Worm (Caenorhabditis elegans): Measurements from ENCODE around the gene oac-23.

Gene oac-23

DNA sequence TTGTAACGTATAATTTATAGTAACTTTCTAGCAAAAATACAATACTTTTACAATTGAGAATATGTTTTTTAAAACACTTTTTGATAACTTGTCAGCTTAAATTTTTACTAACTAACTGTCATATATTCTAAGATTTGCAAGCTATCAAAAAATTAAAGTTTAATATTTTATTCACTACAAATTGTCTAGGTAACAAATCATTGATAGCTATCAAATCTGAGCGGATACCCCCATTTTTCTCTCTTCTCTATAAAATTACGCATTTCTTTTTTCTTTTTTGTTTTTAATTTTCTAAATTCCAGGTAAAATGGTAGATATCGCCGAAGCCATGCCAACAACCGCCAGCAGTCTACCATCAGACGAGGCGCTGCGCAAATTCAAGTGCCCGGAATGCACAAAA is 25.7 kb upstream of the oac-23 start, which contains the start of gene zag-1:
Gene zag-1 (plus strand): TSS at position 301 of the 400 bp plus-strand sequence.
- TF ChIP-seq zip-8 (tag; optimal IDR thresholded peaks at IDR 0.05), result no peak
- peak; percentile 4 for TF ChIP-seq blmp-1 (tag; optimal IDR thresholded peaks at IDR 0.05)

DNA sequence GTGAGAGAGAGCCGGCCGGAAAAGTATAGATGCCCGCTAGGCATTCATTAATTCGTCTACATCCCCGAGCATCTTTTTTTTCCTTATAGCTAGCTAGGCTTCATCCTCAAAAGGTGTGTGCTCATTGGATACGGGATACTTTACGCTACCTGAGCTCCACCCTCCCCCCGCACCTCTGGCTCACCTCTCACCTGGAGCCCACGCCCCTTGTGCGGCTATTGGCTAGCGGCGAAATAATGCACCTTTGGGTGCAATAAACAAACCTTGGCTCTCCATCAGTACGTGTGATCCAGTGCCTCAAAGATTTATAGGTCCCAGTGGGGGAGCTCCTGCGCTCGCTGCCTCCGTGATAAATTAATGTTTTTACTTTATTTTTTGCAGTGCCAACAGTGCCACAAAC is 25.1 kb upstream of the oac-23 start:
- TF ChIP-seq bed-3 (GFP tag; optimal IDR thresholded peaks at IDR 0.05) (no peak), pha-4 (tag; optimal IDR thresholded peaks at IDR 0.05) (no peak), tbx-8 (GFP tag; optimal IDR thresholded peaks at IDR 0.05) (no peak), ces-1 (GFP tag; optimal IDR thresholded peaks at IDR 0.05) (no peak), lsy-2 (tag; optimal IDR thresholded peaks at IDR 0.05) (peak; percentile 45), unc-120 (tag; optimal IDR thresholded peaks at IDR 0.05; ENCODE audit: poor library complexity, severe bottlenecking) (peak; percentile 17)

DNA sequence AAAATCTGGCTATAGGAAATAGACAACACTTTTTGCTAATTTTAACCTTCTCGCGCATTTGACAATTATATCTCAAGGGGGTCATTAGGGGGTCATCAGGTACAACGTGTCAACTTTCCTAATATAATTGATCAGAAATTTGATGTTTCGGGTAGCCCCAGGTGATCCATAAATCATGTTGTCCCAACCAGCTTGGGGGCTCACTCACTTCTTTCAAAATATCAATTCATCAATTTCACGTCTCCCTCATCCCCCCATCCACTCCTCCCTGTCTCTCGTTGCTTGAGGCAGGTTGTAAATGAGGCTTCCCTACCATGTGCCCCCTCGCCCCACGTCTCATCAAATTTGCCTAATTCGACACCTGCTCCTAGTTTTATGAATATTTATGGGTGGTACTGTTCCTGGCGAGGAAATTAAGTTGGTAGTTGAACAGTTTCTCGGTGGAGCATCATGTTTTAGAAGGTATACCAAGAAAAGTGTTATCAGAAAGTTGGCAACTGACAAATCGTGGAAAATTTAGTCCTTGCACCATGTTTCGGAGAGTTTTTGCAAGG is 23.2 kb upstream of the oac-23 start:
- TF ChIP-seq ces-1 (GFP tag; optimal IDR thresholded peaks at IDR 0.05), result peak; percentile 35
- TF ChIP-seq tbx-8 (GFP tag; optimal IDR thresholded peaks at IDR 0.05), result no peak
- TF ChIP-seq drap-1 (GFP tag; optimal IDR thresholded peaks at IDR 0.05), result no peak
- peak; percentile 76 for TF ChIP-seq unc-62 (GFP tag; optimal IDR thresholded peaks at IDR 0.05)
- no peak for TF ChIP-seq ceh-43 (GFP tag; optimal IDR thresholded peaks at IDR 0.05)
- TF ChIP-seq nhr-76 (tag; optimal IDR thresholded peaks at IDR 0.05), result no peak
- no peak for TF ChIP-seq nhr-12 (tag; optimal IDR thresholded peaks at IDR 0.05)
- TF ChIP-seq ham-2 (GFP tag; optimal IDR thresholded peaks at IDR 0.05), result no peak
- TF ChIP-seq flh-1 (GFP tag; optimal IDR thresholded peaks at IDR 0.05), result no peak

DNA sequence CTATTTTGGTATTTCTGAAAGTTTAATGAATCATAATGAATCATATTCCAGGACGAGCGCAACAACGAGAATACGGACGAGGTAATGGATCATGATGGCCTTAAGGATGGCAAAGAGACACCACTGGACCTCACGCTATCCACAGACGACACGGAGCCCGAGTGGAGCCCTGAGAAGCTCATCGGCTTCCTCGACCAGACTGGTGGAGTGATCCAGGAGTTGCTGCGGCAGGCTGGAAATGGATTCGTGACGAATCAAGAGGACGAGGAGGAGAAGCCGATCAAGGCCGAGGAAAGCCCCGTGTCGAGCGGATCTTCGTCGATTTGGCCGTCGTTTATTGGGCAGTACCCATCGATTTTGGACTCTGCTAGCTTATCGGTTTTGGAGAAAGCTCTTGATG is 21.7 kb upstream of the oac-23 start:
- no peak for TF ChIP-seq nhr-237 (tag; optimal IDR thresholded peaks at IDR 0.05)
- TF ChIP-seq sem-2 (GFP tag; optimal IDR thresholded peaks at IDR 0.05), result no peak
- no peak for TF ChIP-seq ces-1 (GFP tag; optimal IDR thresholded peaks at IDR 0.05)
- TF ChIP-seq nhr-12 (tag; optimal IDR thresholded peaks at IDR 0.05), result no peak
- TF ChIP-seq drap-1 (GFP tag; optimal IDR thresholded peaks at IDR 0.05), result no peak
- no peak for TF ChIP-seq ztf-11 (tag; optimal IDR thresholded peaks at IDR 0.05)
- TF ChIP-seq pha-4 (tag; optimal IDR thresholded peaks at IDR 0.05), result no peak
- no peak for TF ChIP-seq cnd-1 (tag; optimal IDR thresholded peaks at IDR 0.05)
- no peak for TF ChIP-seq elt-3 (tag; optimal IDR thresholded peaks at IDR 0.05)
- TF ChIP-seq bed-3 (GFP tag; optimal IDR thresholded peaks at IDR 0.05), result no peak
- no peak for TF ChIP-seq hlh-1 (tag; optimal IDR thresholded peaks at IDR 0.05)
- no peak for TF ChIP-seq unc-120 (tag; optimal IDR thresholded peaks at IDR 0.05; ENCODE audit: poor library complexity, severe bottlenecking)
- no peak for TF ChIP-seq ceh-83 (GFP tag; optimal IDR thresholded peaks at IDR 0.05)
- no peak for TF ChIP-seq unc-62 (GFP tag; optimal IDR thresholded peaks at IDR 0.05)
- no peak for TF ChIP-seq mab-5 (tag; optimal IDR thresholded peaks at IDR 0.05)
- no peak for TF ChIP-seq flh-1 (GFP tag; optimal IDR thresholded peaks at IDR 0.05)
- TF ChIP-seq lin-32 (GFP tag; optimal IDR thresholded peaks at IDR 0.05), result no peak
- TF ChIP-seq zip-8 (tag; optimal IDR thresholded peaks at IDR 0.05), result no peak
- no peak for TF ChIP-seq mls-2 (tag; optimal IDR thresholded peaks at IDR 0.05)
- TF ChIP-seq snpc-4 (tag; optimal IDR thresholded peaks at IDR 0.05), result no peak

DNA sequence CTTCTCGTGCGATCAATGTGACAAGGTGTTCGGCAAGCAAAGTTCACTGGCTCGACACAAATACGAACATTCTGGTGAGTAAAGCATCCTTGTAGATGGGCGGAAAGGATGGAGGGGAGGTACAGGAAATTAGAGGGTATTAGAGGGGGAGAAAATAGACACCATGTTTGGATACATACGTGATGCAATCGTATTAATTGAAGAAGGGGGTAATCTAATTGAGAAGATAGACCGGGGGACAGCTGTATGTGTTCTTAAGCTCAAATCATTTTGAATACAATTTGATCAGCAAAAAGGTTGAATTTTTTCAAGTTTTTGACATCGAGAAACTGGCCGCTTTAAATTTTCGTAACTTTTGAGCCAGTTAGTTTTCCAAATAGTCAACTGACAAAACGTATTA is 20.8 kb upstream of the oac-23 start:
- TF ChIP-seq ces-1 (GFP tag; optimal IDR thresholded peaks at IDR 0.05), result peak; percentile 98
- TF ChIP-seq bed-3 (GFP tag; optimal IDR thresholded peaks at IDR 0.05), result no peak
- peak; percentile 34 for TF ChIP-seq mls-2 (tag; optimal IDR thresholded peaks at IDR 0.05)
- no peak for TF ChIP-seq nhr-237 (tag; optimal IDR thresholded peaks at IDR 0.05)
- TF ChIP-seq ham-2 (GFP tag; optimal IDR thresholded peaks at IDR 0.05), result no peak

DNA sequence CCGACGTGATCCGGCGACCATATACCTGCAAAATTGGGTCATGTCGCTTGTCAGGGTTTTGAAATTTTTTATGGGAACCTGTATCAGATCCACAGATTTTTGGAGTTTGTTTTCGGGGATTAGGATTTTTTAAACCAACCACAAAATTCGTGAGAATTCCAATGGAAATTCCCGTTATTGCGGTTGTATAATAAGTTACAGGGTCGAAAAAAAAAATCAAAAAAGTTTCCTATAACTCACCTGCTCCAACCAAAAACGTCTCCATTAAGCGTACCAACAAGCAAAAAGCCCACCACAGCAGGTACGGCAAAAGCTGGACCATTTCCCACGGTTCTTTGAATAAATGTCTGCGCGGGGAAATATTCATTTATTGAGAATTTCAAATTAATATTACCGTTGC is 18.3 kb upstream of the oac-23 start:
- no peak for TF ChIP-seq unc-62 (GFP tag; optimal IDR thresholded peaks at IDR 0.05)
- no peak for TF ChIP-seq nhr-2 (tag; optimal IDR thresholded peaks at IDR 0.05)
- no peak for TF ChIP-seq zip-8 (tag; optimal IDR thresholded peaks at IDR 0.05)
- no peak for TF ChIP-seq ceh-83 (GFP tag; optimal IDR thresholded peaks at IDR 0.05)
- no peak for TF ChIP-seq flh-1 (GFP tag; optimal IDR thresholded peaks at IDR 0.05)
- TF ChIP-seq blmp-1 (tag; optimal IDR thresholded peaks at IDR 0.05), result no peak
- TF ChIP-seq nhr-76 (tag; optimal IDR thresholded peaks at IDR 0.05), result no peak
- no peak for TF ChIP-seq bed-3 (GFP tag; optimal IDR thresholded peaks at IDR 0.05)
- no peak for TF ChIP-seq nhr-237 (tag; optimal IDR thresholded peaks at IDR 0.05)
- no peak for TF ChIP-seq drap-1 (GFP tag; optimal IDR thresholded peaks at IDR 0.05)
- TF ChIP-seq mls-2 (tag; optimal IDR thresholded peaks at IDR 0.05), result no peak
- TF ChIP-seq cnd-1 (tag; optimal IDR thresholded peaks at IDR 0.05), result no peak
- TF ChIP-seq lin-32 (GFP tag; optimal IDR thresholded peaks at IDR 0.05), result no peak
- TF ChIP-seq nhr-12 (tag; optimal IDR thresholded peaks at IDR 0.05), result no peak
- no peak for TF ChIP-seq lsy-2 (tag; optimal IDR thresholded peaks at IDR 0.05)
- no peak for TF ChIP-seq ham-2 (GFP tag; optimal IDR thresholded peaks at IDR 0.05)

Data from whole organism, mixed stage, embryonic.